Worm (Caenorhabditis elegans): ENCODE results near the gene emc-3.
A peak's percentile ranks its signal among the peaks of the same experiment; 100 is the strongest.

The emc-3 gene

DNA sequence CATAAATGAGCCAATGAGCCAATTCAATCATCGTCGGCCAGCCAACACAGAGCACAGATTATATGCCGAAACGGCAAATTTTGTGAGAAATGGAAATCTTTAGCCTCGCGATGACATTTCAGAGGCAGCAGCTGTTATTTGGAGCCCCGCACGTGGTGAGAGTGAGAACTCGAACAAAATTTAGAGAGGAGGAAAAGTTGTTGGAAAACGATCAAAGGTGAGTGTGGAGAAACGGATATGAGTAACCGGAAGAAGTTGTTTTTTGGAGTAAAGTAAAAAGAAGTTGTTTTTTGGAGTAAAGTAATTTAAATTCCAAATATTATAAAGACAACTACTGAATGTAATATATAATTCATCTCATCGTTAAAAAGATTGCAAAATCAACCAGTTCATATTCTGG lies 17.0 kb upstream of the emc-3 start, which contains the start of gene Y62E10A.13 (continued):
- TF ChIP-seq cebp-2 (GFP tag; IDR thresholded peaks at IDR 0.05), result peak; percentile 84; the same call in 1 of the 2 replicates
- peak; percentile 53 for TF ChIP-seq F10E7.11 (tag; optimal IDR thresholded peaks at IDR 0.05)
- TF ChIP-seq egl-44 (GFP tag; IDR thresholded peaks at IDR 0.05), result no peak
- peak; percentile 25 for TF ChIP-seq lin-54 (GFP tag; optimal IDR thresholded peaks at IDR 0.05)
- peak; percentile 25 for TF ChIP-seq dpff-1 (tag; optimal IDR thresholded peaks at IDR 0.05)
- peak; percentile 49 for TF ChIP-seq unc-130 (GFP tag; optimal IDR thresholded peaks at IDR 0.05)
- TF ChIP-seq attf-6 (GFP tag; IDR thresholded peaks at IDR 0.05), result peak; percentile 41; the same call in 1 of the 2 replicates
- TF ChIP-seq madf-3 (GFP tag; IDR thresholded peaks at IDR 0.05), result 0 out of 2 replicates have a peak, but pooled peaks have one; percentile 7
- peak; percentile 4 for TF ChIP-seq repo-1 (tag; optimal IDR thresholded peaks at IDR 0.05)
- 0 out of 2 replicates have a peak, but pooled peaks have one; percentile 34 for TF ChIP-seq bed-1 (GFP tag; IDR thresholded peaks at IDR 0.05)
- peak; percentile 63; the same call in 1 of the 2 replicates for TF ChIP-seq hsf-1 (GFP tag; IDR thresholded peaks at IDR 0.05)
- TF ChIP-seq dpl-1 (GFP tag; optimal IDR thresholded peaks at IDR 0.05), result no peak
- TF ChIP-seq chd-7 (tag; optimal IDR thresholded peaks at IDR 0.05), result peak; percentile 50
- no peak for TF ChIP-seq let-607 (tag; optimal IDR thresholded peaks at IDR 0.05)
- TF ChIP-seq tlf-1 (GFP tag; optimal IDR thresholded peaks at IDR 0.05), result peak; percentile 42
- TF ChIP-seq rcor-1 (GFP tag; IDR thresholded peaks at IDR 0.05), result 0 out of 2 replicates have a peak, but pooled peaks have one; percentile 20
- TF ChIP-seq atf-7 (tag; optimal IDR thresholded peaks at IDR 0.05), result peak; percentile 22

DNA sequence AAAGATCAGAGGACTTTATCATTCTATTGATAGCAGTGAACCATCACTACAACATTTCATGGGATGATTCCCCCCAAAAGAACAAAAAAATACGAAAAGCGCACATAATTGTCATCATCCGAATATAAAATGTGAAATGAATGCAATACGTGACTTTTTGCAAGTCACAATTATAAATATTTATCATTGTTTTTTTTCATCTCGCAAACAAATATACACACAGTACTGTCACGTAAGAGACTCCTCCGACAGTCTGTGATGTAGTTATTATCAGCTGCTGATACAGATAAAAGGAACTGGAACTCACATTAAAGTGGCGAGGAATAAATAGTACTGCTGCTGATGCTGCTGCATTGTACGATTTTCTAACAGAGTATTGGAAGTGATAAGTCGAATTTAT lies 14.7 kb upstream of the emc-3 start:
- peak; percentile 15 for TF ChIP-seq lin-40 (tag; optimal IDR thresholded peaks at IDR 0.05)
- no peak for TF ChIP-seq F55B11.4 (tag; optimal IDR thresholded peaks at IDR 0.05; ENCODE audit: borderline replicate concordance, insufficient read depth)
- TF ChIP-seq rpc-1 (optimal IDR thresholded peaks at IDR 0.05), result no peak
- TF ChIP-seq rpc-1 (tag; optimal IDR thresholded peaks at IDR 0.05), result no peak
- peak; percentile 37 for TF ChIP-seq nhr-80 (tag; optimal IDR thresholded peaks at IDR 0.05)
- TF ChIP-seq lsl-1 (GFP tag; optimal IDR thresholded peaks at IDR 0.05), result no peak
- no peak for TF ChIP-seq K11D2.4 (GFP tag; IDR thresholded peaks at IDR 0.05)
- peak; percentile 27 for TF ChIP-seq ZK185.1 (tag; optimal IDR thresholded peaks at IDR 0.05; ENCODE audit: poor library complexity, severe bottlenecking)

DNA sequence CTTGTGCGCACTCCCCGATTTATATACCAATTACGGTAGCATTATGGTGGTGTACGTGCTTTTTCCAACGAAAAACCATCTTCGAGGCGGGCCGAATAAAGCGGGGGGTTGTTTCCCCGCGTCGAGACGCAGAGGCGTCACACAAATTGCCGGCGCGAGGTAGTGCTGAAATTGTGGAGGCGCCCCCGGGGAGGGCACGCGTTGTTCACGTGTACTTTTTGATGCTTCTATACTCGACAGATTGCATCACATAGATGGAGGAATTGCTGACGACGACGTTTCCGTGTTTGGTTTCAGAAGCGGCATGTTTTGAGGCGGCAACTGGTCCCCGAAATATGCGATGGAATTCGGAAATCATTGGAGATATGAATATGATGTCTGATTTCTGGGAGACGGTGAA lies 13.5 kb upstream of the emc-3 start:
- TF ChIP-seq lin-35 (GFP tag; optimal IDR thresholded peaks at IDR 0.05), result peak in 1 of 3 experiments; percentile 37
- TF ChIP-seq rcor-1 (GFP tag; IDR thresholded peaks at IDR 0.05), result peak; percentile 49
- TF ChIP-seq bed-1 (GFP tag; IDR thresholded peaks at IDR 0.05), result 0 out of 2 replicates have a peak, but pooled peaks have one; percentile 76
- TF ChIP-seq B0261.1 (tag; optimal IDR thresholded peaks at IDR 0.05), result no peak
- TF ChIP-seq C17E4.6 (GFP tag; IDR thresholded peaks at IDR 0.05), result peak; percentile 65; the same call in 1 of the 2 replicates
- peak in 1 of 2 experiments; percentile 49 for TF ChIP-seq let-607 (tag; optimal IDR thresholded peaks at IDR 0.05)
- 0 out of 2 replicates have a peak, but pooled peaks have one; percentile 74 for TF ChIP-seq ztf-6 (GFP tag; IDR thresholded peaks at IDR 0.05)
- TF ChIP-seq pha-4 (tag; optimal IDR thresholded peaks at IDR 0.05), result no peak
- TF ChIP-seq attf-5 (GFP tag; optimal IDR thresholded peaks at IDR 0.05), result peak; percentile 64
- TF ChIP-seq nhr-80 (tag; optimal IDR thresholded peaks at IDR 0.05), result peak; percentile 57
- no peak for TF ChIP-seq let-526 (GFP tag; IDR thresholded peaks at IDR 0.05)
- TF ChIP-seq hmg-1.2 (GFP tag; IDR thresholded peaks at IDR 0.05), result peak; percentile 89
- 0 out of 2 replicates have a peak, but pooled peaks have one; percentile 51 for TF ChIP-seq nfyb-1 (GFP tag; IDR thresholded peaks at IDR 0.05)
- no peak for TF ChIP-seq B0019.2 (GFP tag; conservative IDR thresholded peaks at IDR 0.05)
- 0 out of 2 replicates have a peak, but pooled peaks have one; percentile 6 for TF ChIP-seq cebp-2 (GFP tag; IDR thresholded peaks at IDR 0.05)
- no peak for TF ChIP-seq efl-1 (GFP tag; optimal IDR thresholded peaks at IDR 0.05)
- peak; percentile 82 for TF ChIP-seq atf-7 (tag; optimal IDR thresholded peaks at IDR 0.05)
- TF ChIP-seq madf-6 (GFP tag; IDR thresholded peaks at IDR 0.05), result no peak
- peak; percentile 85 for TF ChIP-seq somi-1 (GFP tag; optimal IDR thresholded peaks at IDR 0.05)
- TF ChIP-seq K11D2.4 (GFP tag; IDR thresholded peaks at IDR 0.05), result peak; percentile 64; the same call in 1 of the 2 replicates
- TF ChIP-seq tbp1 (GFP tag; optimal IDR thresholded peaks at IDR 0.05), result peak; percentile 57
- TF ChIP-seq F49E8.2 (tag; optimal IDR thresholded peaks at IDR 0.05; ENCODE audit: insufficient read depth), result no peak
- TF ChIP-seq ztf-26 (tag; optimal IDR thresholded peaks at IDR 0.05), result peak; percentile 89
- TF ChIP-seq ztf-18 (tag; optimal IDR thresholded peaks at IDR 0.05), result peak; percentile 58
- TF ChIP-seq madf-3 (GFP tag; IDR thresholded peaks at IDR 0.05), result 0 out of 2 replicates have a peak, but pooled peaks have one; percentile 30
- peak; percentile 97 for TF ChIP-seq zfh-2 (GFP tag; conservative IDR thresholded peaks at IDR 0.05)
- TF ChIP-seq F57C9.4 (tag; optimal IDR thresholded peaks at IDR 0.05), result no peak
- peak; percentile 84 for TF ChIP-seq ceh-27 (GFP tag; optimal IDR thresholded peaks at IDR 0.05)

Measured in whole organism, young adult.